Fruit fly (Drosophila melanogaster): Measurements from ENCODE around the gene mRpL20.

DNA sequence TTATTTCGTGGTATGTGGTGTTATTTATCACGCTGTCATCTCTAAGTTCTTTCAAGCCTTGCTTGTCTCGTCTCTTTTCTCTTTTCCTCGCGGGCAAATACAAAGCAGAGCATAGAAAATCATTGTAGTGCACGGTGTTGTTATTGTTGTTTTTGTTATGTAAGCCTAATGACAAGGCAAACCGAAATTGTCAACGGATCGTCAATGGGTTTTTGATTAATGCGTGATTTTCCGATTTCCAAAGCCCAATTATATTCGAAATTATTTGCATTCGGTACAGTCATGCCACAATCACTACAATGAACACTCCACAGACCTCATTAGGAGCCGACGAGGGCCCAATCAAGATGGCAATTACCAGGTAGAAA lies 15.2 kb upstream of the mRpL20 start:
- TF ChIP-seq insv (optimal IDR thresholded peaks at IDR 0.05) (no peak), psq (optimal IDR thresholded peaks at IDR 0.05) (no peak), Myc (optimal IDR thresholded peaks at IDR 0.05) (no peak), h (optimal IDR thresholded peaks at IDR 0.05) (no peak), Sin3A (optimal IDR thresholded peaks at IDR 0.05) (no peak)
